Fruit fly (Drosophila melanogaster) whole organism, embryonic: Measurements from ENCODE around the gene Sld5.

Experiments used
- Bgb ChIP-seq: fragments of 200-800 bp; sonication (Bioruptor generic); IDR thresholded peaks from 2 replicates; pipeline ENCODE4 v1.3.6; 2022; ENCODE audit warnings: missing biosample characterization, missing genetic modification characterization; ENCODE audit not compliant: partially characterized antibody
- CG10267 ChIP-seq: fragments of 200-800 bp; sonication (Bioruptor generic); optimal IDR thresholded peaks from 2 replicates; lab custom pipeline; 2018; ENCODE audit warnings: missing biosample characterization, mild to moderate bottlenecking, missing genetic modification characterization, moderate library complexity
- CG10462 ChIP-seq: fragments of 200-800 bp; sonication (Bioruptor generic); optimal IDR thresholded peaks from 2 replicates; lab custom pipeline; 2016; ENCODE audit warnings: missing biosample characterization, missing genetic modification characterization
- CG13424 ChIP-seq: fragments of 200-800 bp; sonication (Bioruptor generic); optimal IDR thresholded peaks from 2 replicates; lab custom pipeline; 2019; ENCODE audit warnings: missing biosample characterization, mild to moderate bottlenecking, missing genetic modification characterization, moderate library complexity
- CG13624 ChIP-seq: fragments of 200-800 bp; sonication (Bioruptor generic); optimal IDR thresholded peaks from 2 replicates; lab custom pipeline; 2016; ENCODE audit warnings: missing biosample characterization, missing genetic modification characterization
- CG1603 ChIP-seq: fragments of 200-800 bp; sonication (Bioruptor generic); optimal IDR thresholded peaks from 2 replicates; lab custom pipeline; 2019; ENCODE audit warnings: missing biosample characterization, mild to moderate bottlenecking, missing genetic modification characterization, moderate library complexity
- CG16779 ChIP-seq: fragments of 200-800 bp; sonication (Bioruptor generic); IDR thresholded peaks from 2 replicates; pipeline ENCODE4 v1.3.6; 2022; ENCODE audit warnings: missing biosample characterization, missing genetic modification characterization
- CG17385 ChIP-seq: fragments of 200-800 bp; sonication (Bioruptor generic); optimal IDR thresholded peaks from 3 replicates; lab custom pipeline; 2018; ENCODE audit warnings: missing biosample characterization, mild to moderate bottlenecking, missing genetic modification characterization
- CG18011 ChIP-seq: fragments of 200-800 bp; sonication (Bioruptor generic); optimal IDR thresholded peaks from 2 replicates; lab custom pipeline; 2017; ENCODE audit warnings: missing biosample characterization, missing genetic modification characterization, mild to moderate bottlenecking, moderate library complexity, missing genotype
- CG32772 ChIP-seq: fragments of 200-800 bp; sonication (Bioruptor generic); IDR thresholded peaks from 2 replicates; pipeline ENCODE4 v1.3.6; 2022; ENCODE audit warnings: missing biosample characterization, missing genetic modification characterization
- CG34422 ChIP-seq: fragments of 200-800 bp; sonication (Bioruptor generic); IDR thresholded peaks from 3 replicates; pipeline ENCODE4 v1.3.6; 2022; ENCODE audit warnings: missing biosample characterization, missing genetic modification characterization
- CG4617 ChIP-seq: fragments of 200-800 bp; sonication (Bioruptor generic); optimal IDR thresholded peaks from 3 replicates; lab custom pipeline; 2016; ENCODE audit warnings: missing biosample characterization, missing genetic modification characterization, borderline replicate concordance
- CG4730 ChIP-seq: fragments of 200-800 bp; sonication (Bioruptor generic); IDR thresholded peaks from 2 replicates; pipeline ENCODE4 v1.3.6; 2022; ENCODE audit warnings: missing biosample characterization, missing genetic modification characterization
- CG4820 ChIP-seq: fragments of 200-800 bp; sonication (Bioruptor generic); optimal IDR thresholded peaks from 3 replicates; lab custom pipeline; 2016; ENCODE audit warnings: missing biosample characterization, missing genetic modification characterization
- CG6175 ChIP-seq: fragments of 200-800 bp; sonication (Bioruptor generic); IDR thresholded peaks from 3 replicates; pipeline ENCODE4 v1.3.6; 2022; ENCODE audit warnings: missing biosample characterization, missing genetic modification characterization
- CG6272 ChIP-seq: fragments of 200-800 bp; sonication (Bioruptor generic); IDR thresholded peaks from 2 replicates; pipeline ENCODE4 v1.3.6; 2022; ENCODE audit warnings: missing biosample characterization, missing genetic modification characterization
- CG6683 ChIP-seq: fragments of 200-800 bp; sonication (Bioruptor generic); optimal IDR thresholded peaks from 2 replicates; lab custom pipeline; 2017; ENCODE audit warnings: missing biosample characterization, mild to moderate bottlenecking, missing genetic modification characterization, missing genetic modification reagents
- CG8944 ChIP-seq: fragments of 200-800 bp; sonication (Bioruptor generic); optimal IDR thresholded peaks from 3 replicates; lab custom pipeline; 2016; ENCODE audit warnings: missing biosample characterization, missing genetic modification characterization
- Chrac-16 ChIP-seq: fragments of 200-800 bp; sonication (Bioruptor generic); optimal IDR thresholded peaks from 3 replicates; lab custom pipeline; 2016; ENCODE audit warnings: missing biosample characterization, missing genetic modification characterization
- Dad ChIP-seq: fragments of 200-800 bp; sonication (Bioruptor generic); optimal IDR thresholded peaks from 3 replicates; lab custom pipeline; 2016; ENCODE audit warnings: missing biosample characterization, missing genetic modification characterization
- Dek ChIP-seq: fragments of 200-800 bp; sonication (Bioruptor generic); optimal IDR thresholded peaks from 3 replicates; lab custom pipeline; 2019; ENCODE audit warnings: missing biosample characterization, mild to moderate bottlenecking, missing genetic modification characterization, moderate library complexity
- Dp ChIP-seq: fragments of 200-800 bp; sonication (Bioruptor generic); optimal IDR thresholded peaks from 2 replicates; lab custom pipeline; 2018; ENCODE audit warnings: missing biosample characterization, mild to moderate bottlenecking, missing genetic modification characterization, moderate library complexity
- E2f2 ChIP-seq: fragments of 200-800 bp; sonication (Bioruptor generic); IDR thresholded peaks from 2 replicates; pipeline ENCODE4 v1.3.6; 2022; ENCODE audit warnings: missing biosample characterization, missing genetic modification characterization
- Ets97D ChIP-seq: fragments of 200-800 bp; sonication (Bioruptor generic); optimal IDR thresholded peaks from 3 replicates; lab custom pipeline; 2016; ENCODE audit warnings: missing biosample characterization, missing genetic modification characterization
- HLH4C ChIP-seq: fragments of 200-800 bp; sonication (Bioruptor generic); IDR thresholded peaks from 3 replicates; pipeline ENCODE4 v1.3.6; 2022; ENCODE audit warnings: missing biosample characterization, missing genetic modification characterization; ENCODE audit not compliant: partially characterized antibody
- Hr51 ChIP-seq, 2 experiments: fragments of 200-800 bp; sonication (Bioruptor generic); optimal IDR thresholded peaks; 2 replicates in 1 of 2; 3 replicates in 1 of 2; lab custom pipeline; 2016 to 2018; ENCODE audit warnings: missing biosample characterization in 2 of 2, missing genetic modification characterization in 2 of 2, mild to moderate bottlenecking in 1 of 2, moderate library complexity in 1 of 2
- MBD-R2 ChIP-seq: fragments of 200-800 bp; sonication (Bioruptor generic); IDR thresholded peaks from 2 replicates; pipeline ENCODE4 v1.3.6; 2022; ENCODE audit warnings: missing biosample characterization, missing genetic modification characterization
- MESR4 ChIP-seq: fragments of 200-800 bp; sonication (Bioruptor generic); optimal IDR thresholded peaks from 2 replicates; lab custom pipeline; 2018; ENCODE audit warnings: missing biosample characterization, mild to moderate bottlenecking, missing genetic modification characterization, moderate library complexity
- Nf-YB ChIP-seq: fragments of 200-800 bp; sonication (Bioruptor generic); optimal IDR thresholded peaks from 3 replicates; lab custom pipeline; 2019; ENCODE audit warnings: missing biosample characterization, mild to moderate bottlenecking, missing genetic modification characterization, moderate library complexity
- Nf-YC ChIP-seq: fragments of 200-800 bp; optimal IDR thresholded peaks from 3 replicates; lab custom pipeline; 2019; ENCODE audit warnings: missing biosample characterization, mild to moderate bottlenecking, missing genetic modification characterization, moderate library complexity
- Side ChIP-seq: fragments of 200-800 bp; sonication (Bioruptor generic); optimal IDR thresholded peaks from 2 replicates; lab custom pipeline; 2016; ENCODE audit warnings: missing biosample characterization, missing genetic modification characterization
- bigmax ChIP-seq: fragments of 200-800 bp; sonication (Bioruptor generic); optimal IDR thresholded peaks from 2 replicates; lab custom pipeline; 2018; ENCODE audit warnings: missing biosample characterization, mild to moderate bottlenecking, missing genetic modification characterization
- bsh ChIP-seq, 2 experiments: fragments of 200-800 bp; sonication (Bioruptor generic); optimal IDR thresholded peaks; 2 replicates each; lab custom pipeline; 2017 to 2018; ENCODE audit warnings: mild to moderate bottlenecking in 2 of 2, missing biosample characterization in 2 of 2, missing genetic modification characterization in 2 of 2, moderate library complexity in 1 of 2
- cg ChIP-seq: fragments of 200-800 bp; sonication (Bioruptor generic); optimal IDR thresholded peaks from 3 replicates; lab custom pipeline; 2019; ENCODE audit warnings: missing biosample characterization, mild to moderate bottlenecking, missing genetic modification characterization, moderate library complexity
- corto ChIP-seq: fragments of 200-800 bp; sonication (Bioruptor generic); optimal IDR thresholded peaks from 2 replicates; lab custom pipeline; 2016; ENCODE audit warnings: missing biosample characterization, mild to moderate bottlenecking, missing genetic modification characterization, moderate library complexity
- crp ChIP-seq, 2 experiments: fragments of 200-800 bp; sonication (Bioruptor generic); optimal IDR thresholded peaks; 2 replicates in 1 of 2; 3 replicates in 1 of 2; lab custom pipeline; 2017; ENCODE audit warnings: missing biosample characterization in 2 of 2, missing genetic modification characterization in 2 of 2, mild to moderate bottlenecking in 1 of 2, moderate library complexity in 1 of 2
- esg ChIP-seq: fragments of 200-800 bp; sonication (Bioruptor generic); conservative IDR thresholded peaks from 2 replicates; pipeline ENCODE4 v1.3.6; 2022; ENCODE audit warnings: missing biosample characterization, missing genetic modification characterization
- fd64A ChIP-seq: fragments of 200-800 bp; sonication (Bioruptor generic); optimal IDR thresholded peaks from 3 replicates; lab custom pipeline; 2018; ENCODE audit warnings: missing biosample characterization, mild to moderate bottlenecking, missing genetic modification characterization
- lbe ChIP-seq: fragments of 200-800 bp; sonication (Bioruptor generic); optimal IDR thresholded peaks from 2 replicates; lab custom pipeline; 2016; ENCODE audit warnings: missing biosample characterization, mild to moderate bottlenecking, missing genetic modification characterization
- lmd ChIP-seq: fragments of 200-800 bp; sonication (Bioruptor generic); IDR thresholded peaks from 2 replicates; pipeline ENCODE4 v1.3.6; 2022; ENCODE audit warnings: missing biosample characterization, missing genetic modification characterization
- otp ChIP-seq: fragments of 200-800 bp; sonication (Bioruptor generic); IDR thresholded peaks from 3 replicates; pipeline ENCODE4, ENCODE4 v1.3.6; 2022; ENCODE audit warnings: missing biosample characterization, missing genetic modification characterization
- phol ChIP-seq: fragments of 200-800 bp; sonication (Bioruptor generic); optimal IDR thresholded peaks from 3 replicates; lab custom pipeline; 2018; ENCODE audit warnings: missing biosample characterization, mild to moderate bottlenecking, missing genetic modification characterization, moderate library complexity
- pzg ChIP-seq: fragments of 200-800 bp; sonication (Bioruptor generic); optimal IDR thresholded peaks from 3 replicates; lab custom pipeline; 2018; ENCODE audit warnings: missing biosample characterization, mild to moderate bottlenecking, missing genetic modification characterization, moderate library complexity
- salm ChIP-seq: fragments of 200-800 bp; sonication (Bioruptor generic); optimal IDR thresholded peaks from 2 replicates; lab custom pipeline; 2018; ENCODE audit warnings: missing biosample characterization, mild to moderate bottlenecking, missing genetic modification characterization
- sd ChIP-seq: fragments of 200-800 bp; sonication (Bioruptor generic); optimal IDR thresholded peaks from 3 replicates; lab custom pipeline; 2018; ENCODE audit warnings: missing biosample characterization, mild to moderate bottlenecking, missing genetic modification characterization, moderate library complexity
- sens ChIP-seq: fragments of 200-800 bp; sonication (Bioruptor generic); peaks from one replicate; lab custom pipeline; 2016; ENCODE audit warnings: missing biosample characterization, missing genetic modification characterization
- seq ChIP-seq: fragments of 200-800 bp; sonication (Bioruptor generic); IDR thresholded peaks from 2 replicates; pipeline ENCODE4 v1.3.6; 2022; ENCODE audit warnings: missing biosample characterization, missing genetic modification characterization
- sisA ChIP-seq: fragments of 200-800 bp; sonication (Bioruptor generic); IDR thresholded peaks from 2 replicates; pipeline ENCODE4 v1.3.6; 2022; ENCODE audit warnings: missing biosample characterization, missing genetic modification characterization
- stwl ChIP-seq: fragments of 200-800 bp; sonication (Bioruptor generic); optimal IDR thresholded peaks from 3 replicates; lab custom pipeline; 2018; ENCODE audit warnings: missing biosample characterization, mild to moderate bottlenecking, missing genetic modification characterization, moderate library complexity
- tx ChIP-seq: fragments of 200-800 bp; sonication (Bioruptor generic); optimal IDR thresholded peaks from 2 replicates; lab custom pipeline; 2016; ENCODE audit warnings: missing biosample characterization, missing genetic modification characterization

The Sld5 gene

dm6 chr3R:26058066-26058465, 1.7 kb upstream of the Sld5 start, which contains the start of the genes PIG-P and Tcs6:
Gene PIG-P, minus strand, starts transcription at chr3R:26058223.
Gene Tcs6, minus strand, starts transcription at chr3R:26058223.
- TF ChIP-seq crp (GFP tag; optimal IDR thresholded peaks at IDR 0.05; lab: Kevin White, UChicago) (peak; percentile 56 to 90), bsh (GFP tag; optimal IDR thresholded peaks at IDR 0.05; lab: Kevin White, UChicago) (no peak), CG17385 (GFP tag; lab: Kevin White, UChicago) (peak; percentile 95), CG18011 (GFP tag; lab: Kevin White, UChicago) (no peak), Side (GFP tag; lab: Kevin White, UChicago) (no peak), CG1603 (tag; lab: Kevin White, UChicago) (peak; percentile 28), CG32772 (GFP tag; lab: Robert Waterston, UW) (no peak), CG8944 (GFP tag; lab: Kevin White, UChicago) (no peak), CG4820 (GFP tag; lab: Kevin White, UChicago) (no peak), fd64A (GFP tag; lab: Kevin White, UChicago) (no peak), sens (peak; percentile 26), CG10267 (tag; lab: Kevin White, UChicago) (peak; percentile 34), tx (GFP tag; lab: Kevin White, UChicago) (no peak), CG13424 (tag; lab: Kevin White, UChicago) (no peak), Hr51 (GFP tag; optimal IDR thresholded peaks at IDR 0.05; lab: Kevin White, UChicago) (no peak), sd (tag; lab: Kevin White, UChicago) (peak; percentile 88), Nf-YC (tag; lab: Kevin White, UChicago) (peak; percentile 16), phol (no peak), CG6175 (no peak), sisA (GFP tag; lab: Robert Waterston, UW) (no peak), CG4730 (GFP tag; lab: Robert Waterston, UW) (no peak), bigmax (peak; percentile 22), seq (GFP tag; lab: Robert Waterston, UW) (no peak), Dp (peak; percentile 53), Dad (GFP tag; lab: Kevin White, UChicago) (no peak), esg (no peak), MBD-R2 (GFP tag; lab: Robert Waterston, UW) (peak; percentile 28; the same call in 1 of the 2 replicates), lbe (GFP tag; lab: Kevin White, UChicago) (peak; percentile 44), MESR4 (peak; percentile 22), E2f2 (GFP tag; lab: Robert Waterston, UW) (peak; percentile 58), Ets97D (peak; percentile 41), CG16779 (GFP tag; lab: Robert Waterston, UW) (no peak), CG6272 (GFP tag; lab: Robert Waterston, UW) (no peak), CG4617 (GFP tag; lab: Kevin White, UChicago) (peak; percentile 5), pzg (GFP tag; lab: Kevin White, UChicago) (peak; percentile 41), Nf-YB (GFP tag; lab: Kevin White, UChicago) (peak; percentile 4), cg (no peak), stwl (tag; lab: Kevin White, UChicago) (peak; percentile 26)

- TF ChIP-seq Dek (tag; lab: Kevin White, UChicago): peak; percentile 44
- TF ChIP-seq CG6683: peak; percentile 68
- no peak for TF ChIP-seq HLH4C (GFP tag; lab: Robert Waterston, UW)
- TF ChIP-seq CG34422: peak; percentile 87; the same call in 2 of the 3 replicates
- no peak for TF ChIP-seq CG10462 (GFP tag; lab: Kevin White, UChicago)
- peak; percentile 17 for TF ChIP-seq Chrac-16
- peak; percentile 63 for TF ChIP-seq salm (tag; lab: Kevin White, UChicago)
- TF ChIP-seq CG1603 (tag; lab: Kevin White, UChicago): peak; percentile 75
- TF ChIP-seq CG13624 (GFP tag; lab: Kevin White, UChicago): peak; percentile 39
- TF ChIP-seq otp (GFP tag; lab: Robert Waterston, UW): peak; percentile 26; the same call in 1 of the 3 replicates
- TF ChIP-seq esg: no peak
- TF ChIP-seq cg: peak; percentile 1
- TF ChIP-seq corto (GFP tag; lab: Kevin White, UChicago): peak; percentile 80
- TF ChIP-seq lmd: peak; percentile 37; the same call in 1 of the 2 replicates
- peak; percentile 63 for TF ChIP-seq Bgb (GFP tag; lab: Robert Waterston, UW)
Observed at dm6 chr3R:26055214-26055632, 1.1 kb downstream of the Sld5 start, which contains the start of gene Cmpk. Gene Cmpk, minus strand, starts transcription at chr3R:26055438.
